Fruit fly (Drosophila melanogaster): ENCODE measurements around the gene fzy.

- TF ChIP-seq Hr78 (GFP tag; optimal IDR thresholded peaks at IDR 0.05) (no peak), HLH106 (tag; optimal IDR thresholded peaks at IDR 0.05) (no peak), pan (optimal IDR thresholded peaks at IDR 0.05) (no peak), usp (GFP tag; optimal IDR thresholded peaks at IDR 0.05) (no peak), GATAd (GFP tag; optimal IDR thresholded peaks at IDR 0.05) (no peak), rgr (GFP tag; optimal IDR thresholded peaks at IDR 0.05) (no peak), CG9705 (GFP tag; optimal IDR thresholded peaks at IDR 0.05) (no peak), br (GFP tag; optimal IDR thresholded peaks at IDR 0.05) (no peak), lola (GFP tag; optimal IDR thresholded peaks at IDR 0.05) (no peak), sv (GFP tag; optimal IDR thresholded peaks at IDR 0.05) (no peak)
These were observed 12.8 kb downstream of the fzy start for dm6 chr2L:16323544-16323943.
